Fruit fly (Drosophila melanogaster): ENCODE measurements around the gene CG17141.

Gene CG17141

DNA sequence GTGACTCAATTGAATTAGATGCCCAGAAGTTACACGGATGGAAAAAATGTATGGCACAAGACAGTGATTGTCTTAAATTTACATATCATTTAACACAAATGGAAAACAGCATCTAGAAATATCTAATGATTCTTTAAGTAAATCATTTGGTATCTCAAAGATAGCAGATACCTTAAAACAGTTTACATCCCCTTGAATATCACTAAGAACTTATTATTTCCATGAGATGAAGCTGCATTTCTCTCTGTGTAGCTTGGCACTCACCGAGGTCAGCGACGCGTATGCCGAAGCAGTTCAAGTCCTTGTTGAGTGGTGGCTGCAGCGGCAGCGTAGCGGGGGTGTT is 27.8 kb downstream of the CG17141 start (continued):
- no peak for TF ChIP-seq cad (GFP tag; optimal IDR thresholded peaks at IDR 0.05)
- no peak for TF ChIP-seq CG9932 (GFP tag; IDR thresholded peaks at IDR 0.05)
- no peak for TF ChIP-seq chm (GFP tag; IDR thresholded peaks at IDR 0.05)
- peak; percentile 21; the same call in 1 of the 2 replicates for TF ChIP-seq lmd (GFP tag; IDR thresholded peaks at IDR 0.05)
- TF ChIP-seq lbe (GFP tag; optimal IDR thresholded peaks at IDR 0.05): no peak
- no peak for TF ChIP-seq CG15011 (GFP tag; optimal IDR thresholded peaks at IDR 0.05)
- TF ChIP-seq CG1603 (tag; optimal IDR thresholded peaks at IDR 0.05): peak; percentile 47
- no peak for TF ChIP-seq pb (GFP tag; optimal IDR thresholded peaks at IDR 0.05)
- no peak for TF ChIP-seq MTF-1 (GFP tag; optimal IDR thresholded peaks at IDR 0.05; ENCODE audit: borderline replicate concordance)
- no peak for TF ChIP-seq Opbp (GFP tag; IDR thresholded peaks at IDR 0.05; ENCODE audit: partially characterized antibody)
- TF ChIP-seq Dip2 (GFP tag; IDR thresholded peaks at IDR 0.05): no peak
- no peak for TF ChIP-seq CG2199 (GFP tag; IDR thresholded peaks at IDR 0.05)
- TF ChIP-seq emc (GFP tag; optimal IDR thresholded peaks at IDR 0.05): no peak
- 0 out of 2 replicates have a peak, but pooled peaks have one; percentile 18 for TF ChIP-seq slbo (GFP tag; IDR thresholded peaks at IDR 0.05)
- TF ChIP-seq cwo (GFP tag; optimal IDR thresholded peaks at IDR 0.05): no peak
- no peak for TF ChIP-seq CG15073 (GFP tag; optimal IDR thresholded peaks at IDR 0.05)
- TF ChIP-seq BEAF-32 (GFP tag; optimal IDR thresholded peaks at IDR 0.05): no peak
- TF ChIP-seq CG7963 (GFP tag; IDR thresholded peaks at IDR 0.05; ENCODE audit: partially characterized antibody): no peak
- TF ChIP-seq dm (GFP tag; optimal IDR thresholded peaks at IDR 0.05): no peak
- no peak for TF ChIP-seq run (tag; optimal IDR thresholded peaks at IDR 0.05)
- no peak for TF ChIP-seq sna (GFP tag; IDR thresholded peaks at IDR 0.05; ENCODE audit: partially characterized antibody)
- TF ChIP-seq bigmax (GFP tag; optimal IDR thresholded peaks at IDR 0.05): no peak
- TF ChIP-seq gt (GFP tag; IDR thresholded peaks at IDR 0.05): no peak
- no peak for TF ChIP-seq Dfd (GFP tag; optimal IDR thresholded peaks at IDR 0.05)
- peak in 1 of 3 experiments; percentile 26 for TF ChIP-seq lola (GFP tag; optimal IDR thresholded peaks at IDR 0.05)
- TF ChIP-seq pzg (GFP tag; optimal IDR thresholded peaks at IDR 0.05): no peak
- TF ChIP-seq jigr1 (GFP tag; IDR thresholded peaks at IDR 0.05): no peak
- TF ChIP-seq Six4 (GFP tag; optimal IDR thresholded peaks at IDR 0.05): no peak
- no peak for TF ChIP-seq toy (GFP tag; IDR thresholded peaks at IDR 0.05)
- no peak for TF ChIP-seq Sox100B (GFP tag; optimal IDR thresholded peaks at IDR 0.05)
- no peak for TF ChIP-seq ttk (GFP tag; IDR thresholded peaks at IDR 0.05)
- TF ChIP-seq ap (GFP tag; IDR thresholded peaks at IDR 0.05): no peak
- TF ChIP-seq CG8290 (GFP tag; optimal IDR thresholded peaks at IDR 0.05): no peak
- no peak for TF ChIP-seq CG8290 (tag; optimal IDR thresholded peaks at IDR 0.05)
- peak; percentile 50 for TF ChIP-seq phol (tag; optimal IDR thresholded peaks at IDR 0.05)
- TF ChIP-seq YL-1 (GFP tag; optimal IDR thresholded peaks at IDR 0.05): no peak
- TF ChIP-seq CG34422 (GFP tag; IDR thresholded peaks at IDR 0.05): no peak
- no peak for TF ChIP-seq CG3163 (GFP tag; optimal IDR thresholded peaks at IDR 0.05)
- no peak for TF ChIP-seq sug (tag; optimal IDR thresholded peaks at IDR 0.05)
- no peak for TF ChIP-seq Vsx1 (GFP tag; optimal IDR thresholded peaks at IDR 0.05)
- TF ChIP-seq cato (GFP tag; optimal IDR thresholded peaks at IDR 0.05; ENCODE audit: borderline replicate concordance): no peak
- no peak for TF ChIP-seq CG4404 (GFP tag; IDR thresholded peaks at IDR 0.05)
- TF ChIP-seq NC2β (GFP tag; optimal IDR thresholded peaks at IDR 0.05): no peak
- TF ChIP-seq C15 (GFP tag; IDR thresholded peaks at IDR 0.05): no peak
- 0 out of 2 replicates have a peak, but pooled peaks have one; percentile 30 for TF ChIP-seq Ptx1 (GFP tag; IDR thresholded peaks at IDR 0.05)
- TF ChIP-seq inv (GFP tag; IDR thresholded peaks at IDR 0.05; ENCODE audit: partially characterized antibody): no peak
- TF ChIP-seq tup (GFP tag; optimal IDR thresholded peaks at IDR 0.05): no peak
- TF ChIP-seq Adf1 (GFP tag; IDR thresholded peaks at IDR 0.05): no peak
- no peak for TF ChIP-seq ham (GFP tag; IDR thresholded peaks at IDR 0.05)
- TF ChIP-seq Dll (GFP tag; IDR thresholded peaks at IDR 0.05; ENCODE audit: partially characterized antibody): no peak
- no peak for TF ChIP-seq sr (GFP tag; IDR thresholded peaks at IDR 0.05)
- TF ChIP-seq bab2 (GFP tag; optimal IDR thresholded peaks at IDR 0.05): peak; percentile 35
- no peak for TF ChIP-seq ems (GFP tag; optimal IDR thresholded peaks at IDR 0.05)
